Fruit fly (Drosophila melanogaster): ENCODE results near the gene CG7991.
A peak's percentile ranks its signal among the peaks of the same experiment; 100 is the strongest.

The CG7991 gene

dm6 chr3L:1739522-1740128, 65.1 kb downstream of the CG7991 start:
- TF ChIP-seq CG7045 (GFP tag; optimal IDR thresholded peaks at IDR 0.05): no peak
- peak; percentile 90 for TF ChIP-seq tj (GFP tag; optimal IDR thresholded peaks at IDR 0.05)
- peak; percentile 47 for TF ChIP-seq cic (GFP tag; optimal IDR thresholded peaks at IDR 0.05)
- no peak for TF ChIP-seq kay (GFP tag; ENCODE audit: borderline replicate concordance)
- peak; percentile 43 for TF ChIP-seq CG12768 (GFP tag; optimal IDR thresholded peaks at IDR 0.05)

dm6 chr3L:1740129-1740975, 65.8 kb downstream of the CG7991 start:
- TF ChIP-seq bab1 (GFP tag; optimal IDR thresholded peaks at IDR 0.05) (peak; percentile 16), Hr96 (GFP tag; optimal IDR thresholded peaks at IDR 0.05) (peak; percentile 7), pad (GFP tag; optimal IDR thresholded peaks at IDR 0.05) (no peak), CG5204 (GFP tag; optimal IDR thresholded peaks at IDR 0.05) (peak; percentile 15), CG12768 (GFP tag; optimal IDR thresholded peaks at IDR 0.05) (no peak), tj (GFP tag; optimal IDR thresholded peaks at IDR 0.05) (peak; percentile 33), Crg-1 (GFP tag; optimal IDR thresholded peaks at IDR 0.05) (peak; percentile 25), Mnt (GFP tag; optimal IDR thresholded peaks at IDR 0.05) (no peak), CG7101 (tag; optimal IDR thresholded peaks at IDR 0.05) (no peak), CG33017 (tag; optimal IDR thresholded peaks at IDR 0.05) (peak; percentile 44)

dm6 chr3L:1741107-1741506, 66.6 kb downstream of the CG7991 start:
- peak; percentile 12 for TF ChIP-seq CG5204 (GFP tag; optimal IDR thresholded peaks at IDR 0.05)
- TF ChIP-seq cic (GFP tag; optimal IDR thresholded peaks at IDR 0.05): no peak
- peak; percentile 8 for TF ChIP-seq toe (GFP tag; optimal IDR thresholded peaks at IDR 0.05)

- TF ChIP-seq CG14711 (tag; optimal IDR thresholded peaks at IDR 0.05) (no peak), cic (GFP tag; optimal IDR thresholded peaks at IDR 0.05) (peak; percentile 66), CG12768 (GFP tag; optimal IDR thresholded peaks at IDR 0.05) (peak; percentile 27), CG5204 (GFP tag; optimal IDR thresholded peaks at IDR 0.05) (peak; percentile 2), Crg-1 (GFP tag; optimal IDR thresholded peaks at IDR 0.05) (no peak), Clk (GFP tag; optimal IDR thresholded peaks at IDR 0.05) (no peak), Hr96 (GFP tag; optimal IDR thresholded peaks at IDR 0.05) (no peak), tj (GFP tag; optimal IDR thresholded peaks at IDR 0.05) (peak; percentile 12), CG7045 (GFP tag; optimal IDR thresholded peaks at IDR 0.05) (no peak), ovo (GFP tag; optimal IDR thresholded peaks at IDR 0.05) (no peak), pad (GFP tag; optimal IDR thresholded peaks at IDR 0.05) (peak; percentile 1), toe (GFP tag; optimal IDR thresholded peaks at IDR 0.05) (no peak), CG11617 (GFP tag; optimal IDR thresholded peaks at IDR 0.05) (no peak), CG1620 (GFP tag; optimal IDR thresholded peaks at IDR 0.05) (no peak), bab1 (GFP tag; optimal IDR thresholded peaks at IDR 0.05) (no peak), Mnt (GFP tag; optimal IDR thresholded peaks at IDR 0.05) (peak; percentile 23), CG7101 (tag; optimal IDR thresholded peaks at IDR 0.05) (no peak), CG33017 (tag; optimal IDR thresholded peaks at IDR 0.05) (no peak), cnc (optimal IDR thresholded peaks at IDR 0.05) (no peak), kay (GFP tag; ENCODE audit: borderline replicate concordance) (no peak)
Measured at dm6 chr3L:1741655-1742551, 67.4 kb downstream of the CG7991 start.

- TF ChIP-seq CG7045 (GFP tag; optimal IDR thresholded peaks at IDR 0.05) (peak; percentile 3), kay (GFP tag; ENCODE audit: borderline replicate concordance) (peak; percentile 50), cic (GFP tag; optimal IDR thresholded peaks at IDR 0.05) (peak; percentile 64), pad (GFP tag; optimal IDR thresholded peaks at IDR 0.05) (no peak)
Measured at dm6 chr3L:1742552-1743097, 68.1 kb downstream of the CG7991 start.

- no peak for TF ChIP-seq pad (GFP tag; optimal IDR thresholded peaks at IDR 0.05)
- TF ChIP-seq ovo (GFP tag; optimal IDR thresholded peaks at IDR 0.05): no peak
- TF ChIP-seq Hr96 (GFP tag; optimal IDR thresholded peaks at IDR 0.05): no peak
- peak; percentile 22 for TF ChIP-seq cic (GFP tag; optimal IDR thresholded peaks at IDR 0.05)
- TF ChIP-seq toe (GFP tag; optimal IDR thresholded peaks at IDR 0.05): no peak
Measured at dm6 chr3L:1745432-1745831, 70.9 kb downstream of the CG7991 start.

Measured in whole organism, adult.